Fruit fly (Drosophila melanogaster): ENCODE measurements around the gene Tdrd3.

Tdrd3 gene

DNA sequence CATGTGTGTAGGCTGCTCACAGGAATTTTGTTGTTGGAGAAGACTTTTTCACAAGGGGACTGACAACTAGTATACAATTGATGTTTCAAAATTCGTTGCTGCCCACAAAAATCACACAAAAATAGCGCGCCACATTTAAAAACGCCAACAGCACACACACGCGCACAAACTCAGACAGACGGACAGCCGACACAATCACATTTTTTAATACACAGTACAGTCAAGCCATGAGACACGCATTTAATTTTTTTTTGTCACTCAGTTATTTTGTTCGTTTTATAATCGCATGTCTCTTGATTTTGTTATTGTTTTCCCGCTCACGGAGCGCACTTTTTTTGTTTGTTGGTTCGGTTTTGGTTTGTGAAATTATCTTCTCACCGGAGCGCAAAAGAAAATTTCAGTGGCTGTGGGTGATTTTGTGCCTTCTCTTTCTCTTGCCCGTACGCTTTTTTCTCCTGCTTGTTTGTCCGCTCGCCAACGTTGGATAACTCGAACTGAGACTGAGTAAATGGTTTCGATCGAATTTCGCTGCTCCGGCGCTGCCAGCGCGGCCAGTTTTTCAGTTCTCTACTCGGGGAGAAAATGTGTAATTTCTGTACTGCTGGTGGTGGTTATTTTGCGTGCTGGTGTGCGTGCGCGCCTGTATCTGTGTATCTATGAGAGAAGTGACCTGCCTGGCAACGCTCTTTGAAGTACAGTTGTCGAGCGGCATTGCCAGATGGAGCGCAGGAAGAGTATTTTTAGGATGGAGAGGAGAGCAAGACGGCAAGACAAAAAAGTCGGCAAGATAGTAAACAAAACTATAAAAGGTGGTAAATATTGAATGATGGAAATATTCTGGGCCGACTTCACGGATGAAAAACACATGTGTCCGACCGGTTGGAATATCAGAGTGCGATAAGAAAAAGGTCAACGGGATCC, 28.9 kb upstream of the Tdrd3 start, which contains the start of gene CG42507 (continued):
- no peak for TF ChIP-seq CG1832 (GFP tag; optimal IDR thresholded peaks at IDR 0.05)
- TF ChIP-seq CG17328 (GFP tag; IDR thresholded peaks at IDR 0.05): no peak
- TF ChIP-seq kni (GFP tag; optimal IDR thresholded peaks at IDR 0.05): peak; percentile 95
- TF ChIP-seq gsb-n (tag; optimal IDR thresholded peaks at IDR 0.05): no peak
- no peak for TF ChIP-seq Abd-B (GFP tag; optimal IDR thresholded peaks at IDR 0.05)
- TF ChIP-seq pb (GFP tag; optimal IDR thresholded peaks at IDR 0.05): no peak
- TF ChIP-seq ro (GFP tag; IDR thresholded peaks at IDR 0.05): no peak
- TF ChIP-seq slp2 (GFP tag; optimal IDR thresholded peaks at IDR 0.05): no peak
- TF ChIP-seq her (GFP tag; optimal IDR thresholded peaks at IDR 0.05): peak; percentile 3
- no peak for TF ChIP-seq Atf-2 (GFP tag; optimal IDR thresholded peaks at IDR 0.05)
- no peak for TF ChIP-seq CG2712 (tag; optimal IDR thresholded peaks at IDR 0.05)
- peak; percentile 70; the same call in 1 of the 2 replicates for TF ChIP-seq CG32767 (GFP tag; IDR thresholded peaks at IDR 0.05)
- TF ChIP-seq CG11093 (GFP tag; IDR thresholded peaks at IDR 0.05): no peak; the same call in 2 of the 3 replicates
- no peak for TF ChIP-seq CG10321 (GFP tag; IDR thresholded peaks at IDR 0.05)
- peak; percentile 20 for TF ChIP-seq CG8359 (GFP tag; optimal IDR thresholded peaks at IDR 0.05; ENCODE audit: borderline replicate concordance)
- TF ChIP-seq CG4854 (GFP tag; optimal IDR thresholded peaks at IDR 0.05): no peak
- peak; percentile 32 for TF ChIP-seq CG12659 (GFP tag; optimal IDR thresholded peaks at IDR 0.05)
- TF ChIP-seq cato (GFP tag; optimal IDR thresholded peaks at IDR 0.05; ENCODE audit: borderline replicate concordance): no peak
- TF ChIP-seq jing (GFP tag; optimal IDR thresholded peaks at IDR 0.05): no peak
- no peak for TF ChIP-seq CG6272 (GFP tag; IDR thresholded peaks at IDR 0.05)
- peak; percentile 9 for TF ChIP-seq grau (tag; optimal IDR thresholded peaks at IDR 0.05)
- TF ChIP-seq CG1647 (GFP tag; optimal IDR thresholded peaks at IDR 0.05): no peak
- TF ChIP-seq CG15514 (GFP tag; optimal IDR thresholded peaks at IDR 0.05): peak; percentile 17
- no peak for TF ChIP-seq zfh2 (GFP tag; optimal IDR thresholded peaks at IDR 0.05)
- peak; percentile 80 for TF ChIP-seq mirr (GFP tag; optimal IDR thresholded peaks at IDR 0.05)
- no peak for TF ChIP-seq Vsx1 (GFP tag; optimal IDR thresholded peaks at IDR 0.05)
- TF ChIP-seq CG14441 (GFP tag; IDR thresholded peaks at IDR 0.05): 0 out of 2 replicates have a peak, but pooled peaks have one; percentile 9
- peak; percentile 50 for TF ChIP-seq chm (GFP tag; IDR thresholded peaks at IDR 0.05)
- TF ChIP-seq CG13624 (GFP tag; optimal IDR thresholded peaks at IDR 0.05): no peak
- TF ChIP-seq CG6175 (GFP tag; IDR thresholded peaks at IDR 0.05): 0 out of 3 replicates have a peak, but pooled peaks have one; percentile 18
- TF ChIP-seq CTCF (GFP tag; optimal IDR thresholded peaks at IDR 0.05): no peak
- TF ChIP-seq MBD-R2 (GFP tag; IDR thresholded peaks at IDR 0.05): peak; percentile 25; the same call in 1 of the 2 replicates
- TF ChIP-seq zen (tag; optimal IDR thresholded peaks at IDR 0.05): peak; percentile 22
- TF ChIP-seq pzg (GFP tag; optimal IDR thresholded peaks at IDR 0.05): peak; percentile 5
- TF ChIP-seq Eip74EF (GFP tag; optimal IDR thresholded peaks at IDR 0.05): peak in 1 of 2 experiments; percentile 35
- peak; percentile 72 for TF ChIP-seq onecut (GFP tag; IDR thresholded peaks at IDR 0.05)
- TF ChIP-seq dan (GFP tag; IDR thresholded peaks at IDR 0.05): no peak
- TF ChIP-seq NC2β (GFP tag; optimal IDR thresholded peaks at IDR 0.05): no peak
- peak; percentile 54; the same call in 1 of the 2 replicates for TF ChIP-seq CG14014 (GFP tag; IDR thresholded peaks at IDR 0.05)
- peak; percentile 68; the same call in 2 of the 4 replicates for TF ChIP-seq chinmo (GFP tag; IDR thresholded peaks at IDR 0.05; ENCODE audit: partially characterized antibody)
- TF ChIP-seq az2 (GFP tag; optimal IDR thresholded peaks at IDR 0.05): no peak
- TF ChIP-seq nau (GFP tag; optimal IDR thresholded peaks at IDR 0.05): no peak
- no peak for TF ChIP-seq CG33213 (GFP tag; optimal IDR thresholded peaks at IDR 0.05)
- no peak for TF ChIP-seq fd3F (GFP tag; optimal IDR thresholded peaks at IDR 0.05)
- peak; percentile 49 for TF ChIP-seq PHDP (tag; optimal IDR thresholded peaks at IDR 0.05)
- peak; percentile 4 for TF ChIP-seq CG12391 (tag; optimal IDR thresholded peaks at IDR 0.05)
- TF ChIP-seq CG11247 (GFP tag; IDR thresholded peaks at IDR 0.05): 0 out of 2 replicates have a peak, but pooled peaks have one; percentile 25
- TF ChIP-seq CG34376 (GFP tag; optimal IDR thresholded peaks at IDR 0.05): peak; percentile 94
- TF ChIP-seq CG8765 (GFP tag; IDR thresholded peaks at IDR 0.05): no peak
